Worm (Caenorhabditis elegans): ENCODE data around the gene F31D5.7.

DNA sequence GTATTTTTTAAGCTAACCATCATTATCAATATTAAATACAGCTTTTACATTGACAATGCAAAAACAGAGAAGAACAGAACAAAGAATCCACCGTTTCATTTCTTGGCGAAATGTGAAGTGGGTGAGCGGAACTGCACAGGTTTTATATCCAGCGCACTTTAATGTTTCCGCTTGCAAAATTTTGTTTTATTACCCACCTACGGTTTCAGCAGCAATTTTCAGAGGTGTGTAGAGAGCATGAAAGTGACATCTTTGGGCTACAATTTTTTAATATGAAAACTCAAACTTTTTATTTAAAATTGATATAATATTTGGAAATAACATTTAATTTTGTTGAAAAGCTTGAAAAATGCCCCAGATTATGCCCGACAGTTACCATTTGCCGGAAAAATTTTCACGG is 47.5 kb downstream of the F31D5.7 start, which contains the start of gene clec-135:
- no peak for TF ChIP-seq ztf-6 (GFP tag; IDR thresholded peaks at IDR 0.05)
- TF ChIP-seq repo-1 (tag; optimal IDR thresholded peaks at IDR 0.05), result no peak
- no peak for TF ChIP-seq ztf-26 (tag; optimal IDR thresholded peaks at IDR 0.05)
- TF ChIP-seq F22D6.2 (tag; optimal IDR thresholded peaks at IDR 0.05), result no peak
- TF ChIP-seq let-526 (GFP tag; IDR thresholded peaks at IDR 0.05), result no peak
- no peak for TF ChIP-seq ceh-58 (GFP tag; IDR thresholded peaks at IDR 0.05)
- no peak for TF ChIP-seq nhr-120 (GFP tag; IDR thresholded peaks at IDR 0.05)
